Fruit fly (Drosophila melanogaster) Kc167 (cell line): Measurements from ENCODE around the gene CG13685.

Experiments
- Myc ChIP-seq: fragments of >200 bp; optimal IDR thresholded peaks from 2 replicates; lab custom pipeline; 2017; ENCODE audit warnings: missing external identifiers
- Sin3A ChIP-seq: fragments of >200 bp; optimal IDR thresholded peaks from 2 replicates; lab custom pipeline; 2018; ENCODE audit warnings: missing external identifiers
- h ChIP-seq: fragments of >200 bp; optimal IDR thresholded peaks from 3 replicates; lab custom pipeline; 2018; ENCODE audit warnings: missing external identifiers
- insv ChIP-seq: fragments of >200 bp; optimal IDR thresholded peaks from 3 replicates; lab custom pipeline; 2018; ENCODE audit warnings: missing external identifiers
- psq ChIP-seq: fragments of >200 bp; optimal IDR thresholded peaks from 2 replicates; lab custom pipeline; 2017; ENCODE audit warnings: missing external identifiers

dm6 chr3L:7781353-7782050, 34.4 kb downstream of the CG13685 start:
- TF ChIP-seq Myc (lab: Kevin White, UChicago), result no peak
- no peak for TF ChIP-seq Sin3A
- TF ChIP-seq psq (lab: Kevin White, UChicago), result no peak
- TF ChIP-seq h (lab: Kevin White, UChicago), result no peak
- TF ChIP-seq insv (lab: Kevin White, UChicago), result no peak
